Worm (Caenorhabditis elegans): ENCODE measurements around the gene toh-1.

DNA sequence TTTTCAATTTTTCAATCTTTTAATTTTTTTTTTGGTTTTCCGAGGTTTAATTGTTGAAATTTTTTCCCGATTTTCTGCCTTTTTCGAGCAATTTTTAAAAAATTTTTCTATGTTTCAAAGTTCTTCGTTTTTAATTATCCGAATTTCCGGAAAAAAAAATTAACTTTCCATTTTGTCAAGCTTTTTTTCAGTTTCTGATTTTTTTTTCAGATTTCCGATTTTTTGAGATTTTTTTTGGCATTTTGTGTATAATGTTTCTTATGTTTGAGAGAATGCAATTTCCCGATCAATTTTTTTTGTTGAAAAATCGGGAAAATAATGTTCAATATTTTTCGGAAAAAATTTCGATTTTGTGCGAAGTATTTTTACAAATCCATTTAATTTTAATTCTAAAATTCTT, 1.9 kb downstream of the toh-1 start:
- TF ChIP-seq eor-1 (tag; optimal IDR thresholded peaks at IDR 0.05) (no peak), ceh-16 (tag; optimal IDR thresholded peaks at IDR 0.05) (no peak), daf-12 (tag; optimal IDR thresholded peaks at IDR 0.05) (no peak)

All from whole organism, L3 larva.